Fruit fly (Drosophila melanogaster) whole organism, wandering third instar larva: ENCODE results near the gene Stat92E.

Source experiments
- Abd-B ChIP-seq: fragments of >200 bp; optimal IDR thresholded peaks from 2 replicates; lab custom pipeline; 2017; ENCODE audit warnings: missing biosample characterization, missing genetic modification characterization
- CG32264 ChIP-seq: fragments of 200-800 bp; sonication (Bioruptor generic); optimal IDR thresholded peaks from 2 replicates; lab custom pipeline; 2016; ENCODE audit warnings: missing biosample characterization, missing genetic modification characterization
- CG9705 ChIP-seq: fragments of 200-800 bp; sonication (Bioruptor generic); optimal IDR thresholded peaks from 2 replicates; lab custom pipeline; 2018; ENCODE audit warnings: missing biosample characterization, mild to moderate bottlenecking, missing genetic modification characterization
- CrebA ChIP-seq: fragments of 200-800 bp; sonication (Bioruptor generic); optimal IDR thresholded peaks from 2 replicates; lab custom pipeline; 2016; ENCODE audit warnings: missing biosample characterization, mild to moderate bottlenecking, missing genetic modification characterization, borderline replicate concordance
- Dfd ChIP-seq: fragments of >200 bp; optimal IDR thresholded peaks from 2 replicates; lab custom pipeline; 2017; ENCODE audit warnings: missing biosample characterization, missing genetic modification characterization
- GATAd ChIP-seq: sonication (Bioruptor generic); optimal IDR thresholded peaks from 2 replicates; lab custom pipeline; 2016; ENCODE audit warnings: missing biosample characterization, missing genetic modification characterization
- HLH106 ChIP-seq: fragments of 200-800 bp; optimal IDR thresholded peaks from 3 replicates; lab custom pipeline; 2019; ENCODE audit warnings: missing biosample characterization, mild to moderate bottlenecking, missing genetic modification characterization, moderate library complexity
- Hnf4 ChIP-seq: fragments of 200-800 bp; sonication (Bioruptor generic); optimal IDR thresholded peaks from 2 replicates; lab custom pipeline; 2016; ENCODE audit warnings: missing biosample characterization, mild to moderate bottlenecking, missing genetic modification characterization
- Hr78 ChIP-seq: fragments of >200 bp; optimal IDR thresholded peaks from 2 replicates; lab custom pipeline; 2017; ENCODE audit warnings: missing biosample characterization, missing genetic modification characterization
- Jra ChIP-seq: sonication (Bioruptor generic); optimal IDR thresholded peaks from 2 replicates; lab custom pipeline; 2016; ENCODE audit warnings: missing biosample characterization, missing genetic modification characterization
- Mio ChIP-seq: sonication (Bioruptor generic); optimal IDR thresholded peaks from 2 replicates; lab custom pipeline; 2016; ENCODE audit warnings: missing biosample characterization, missing genetic modification characterization
- Myc ChIP-seq: fragments of >200 bp; optimal IDR thresholded peaks from 2 replicates; lab custom pipeline; 2017
- N ChIP-seq: fragments of >200 bp; optimal IDR thresholded peaks from 2 replicates; lab custom pipeline; 2018; ENCODE audit warnings: missing biosample characterization, missing external identifiers, missing genetic modification characterization
- OdsH ChIP-seq: fragments of 200-800 bp; sonication (Bioruptor generic); optimal IDR thresholded peaks from 2 replicates; lab custom pipeline; 2016; ENCODE audit warnings: missing biosample characterization, mild to moderate bottlenecking, missing genetic modification characterization
- Rel ChIP-seq, 2 experiments: fragments of 200-800 bp; sonication (Bioruptor generic) in 1 of 2; optimal IDR thresholded peaks; 2 replicates in 1 of 2; 3 replicates in 1 of 2; lab custom pipeline; 2016 to 2019; ENCODE audit warnings: mild to moderate bottlenecking in 2 of 2, missing biosample characterization in 2 of 2, missing genetic modification characterization in 2 of 2, moderate library complexity in 1 of 2
- Sp1 ChIP-seq: fragments of 200-800 bp; sonication (Bioruptor generic); optimal IDR thresholded peaks from 3 replicates; lab custom pipeline; 2019; ENCODE audit warnings: missing biosample characterization, mild to moderate bottlenecking, missing genetic modification characterization, moderate library complexity
- Vsx2 ChIP-seq: fragments of 200-300, 225-300 bp; sonication (Bioruptor generic); optimal IDR thresholded peaks from 2 replicates; lab custom pipeline; 2018; ENCODE audit warnings: missing biosample characterization, missing genetic modification characterization; ENCODE audit not compliant: partially characterized antibody
- br ChIP-seq: fragments of 200-800 bp; sonication (Bioruptor generic); optimal IDR thresholded peaks from 2 replicates; lab custom pipeline; 2016; ENCODE audit warnings: missing biosample characterization, missing genetic modification characterization
- brk ChIP-seq: fragments of 200-800 bp; sonication (Bioruptor generic); optimal IDR thresholded peaks from 2 replicates; lab custom pipeline; 2016; ENCODE audit warnings: missing biosample characterization, mild to moderate bottlenecking, missing genetic modification characterization
- dl ChIP-seq, 2 experiments: fragments of 175-275, 200-275 bp in 1 of 2; fragments of 200-275 bp in 1 of 2; sonication (Bioruptor generic); optimal IDR thresholded peaks; lab custom pipeline; 2018; ENCODE audit warnings: mild to moderate bottlenecking in 2 of 2, missing biosample characterization in 2 of 2, missing genetic modification characterization in 2 of 2, moderate library complexity in 2 of 2; ENCODE audit not compliant: partially characterized antibody in 2 of 2, insufficient read depth in 1 of 2
- dmrt93B ChIP-seq: fragments of 200-800 bp; sonication (Bioruptor generic); optimal IDR thresholded peaks from 2 replicates; lab custom pipeline; 2018; ENCODE audit warnings: missing biosample characterization, mild to moderate bottlenecking, missing genetic modification characterization
- dsf ChIP-seq: sonication (Bioruptor generic); optimal IDR thresholded peaks from 2 replicates; lab custom pipeline; 2016; ENCODE audit warnings: missing biosample characterization, missing genetic modification characterization, borderline replicate concordance
- ey ChIP-seq: fragments of 200-800 bp; sonication (Bioruptor generic); optimal IDR thresholded peaks from 2 replicates; lab custom pipeline; 2016; ENCODE audit warnings: missing biosample characterization, missing genetic modification characterization
- foxo ChIP-seq, 2 experiments: fragments of 200-800 bp; sonication (Bioruptor generic); optimal IDR thresholded peaks; 2 replicates in 1 of 2; 3 replicates in 1 of 2; lab custom pipeline; 2016 to 2017; ENCODE audit warnings: missing biosample characterization in 2 of 2, missing genetic modification characterization in 2 of 2
- h ChIP-seq: fragments of 200-800 bp; sonication (Bioruptor generic); optimal IDR thresholded peaks from 3 replicates; lab custom pipeline; 2016; ENCODE audit warnings: missing biosample characterization, mild to moderate bottlenecking, missing genetic modification characterization
- jim ChIP-seq: fragments of 175-275, 200-325 bp; sonication (Bioruptor generic); optimal IDR thresholded peaks from 2 replicates; lab custom pipeline; 2016; ENCODE audit warnings: missing biosample characterization, mild to moderate bottlenecking, missing genetic modification characterization
- lola ChIP-seq: fragments of >200 bp; optimal IDR thresholded peaks from 2 replicates; lab custom pipeline; 2017; ENCODE audit warnings: missing biosample characterization, missing genetic modification characterization
- pan ChIP-seq: fragments of >200 bp; optimal IDR thresholded peaks from 2 replicates; lab custom pipeline; 2017
- psq ChIP-seq: fragments of 200-800 bp; sonication (Bioruptor generic); optimal IDR thresholded peaks from 3 replicates; lab custom pipeline; 2017; ENCODE audit warnings: missing biosample characterization, mild to moderate bottlenecking, missing genetic modification characterization, moderate library complexity
- rgr ChIP-seq: fragments of 200-800 bp; sonication (Bioruptor generic); optimal IDR thresholded peaks from 3 replicates; lab custom pipeline; 2016; ENCODE audit warnings: missing biosample characterization, mild to moderate bottlenecking, missing genetic modification characterization
- sage ChIP-seq: fragments of 200-800 bp; sonication (Bioruptor generic); optimal IDR thresholded peaks from 2 replicates; lab custom pipeline; 2016; ENCODE audit warnings: missing biosample characterization, mild to moderate bottlenecking, missing genetic modification characterization
- sv ChIP-seq: fragments of 200-800 bp; sonication (Bioruptor generic); optimal IDR thresholded peaks from 3 replicates; lab custom pipeline; 2016; ENCODE audit warnings: missing biosample characterization, missing genetic modification characterization
- tai ChIP-seq: sonication (Bioruptor generic); optimal IDR thresholded peaks from 2 replicates; lab custom pipeline; 2016; ENCODE audit warnings: missing biosample characterization, missing genetic modification characterization
- usp ChIP-seq: fragments of >200 bp; optimal IDR thresholded peaks from 2 replicates; lab custom pipeline; 2017; ENCODE audit warnings: missing biosample characterization, missing genetic modification characterization

Gene Stat92E

dm6 chr3R:20512368-20512767 is 39.7 kb downstream of the Stat92E start, which contains the start of gene MFS9:
Gene MFS9, minus strand, starts transcription at chr3R:20512468.
- TF ChIP-seq CG9705 = no peak
- TF ChIP-seq sv = no peak
- no peak for TF ChIP-seq usp (GFP tag; lab: Kevin White, UChicago)
- no peak for TF ChIP-seq N (GFP tag; lab: Kevin White, UChicago)
- no peak for TF ChIP-seq ey (GFP tag; lab: Kevin White, UChicago)
- no peak for TF ChIP-seq psq
- TF ChIP-seq dsf = no peak
- no peak for TF ChIP-seq br (GFP tag; lab: Kevin White, UChicago)
- TF ChIP-seq tai = no peak
- no peak for TF ChIP-seq Mio
- no peak for TF ChIP-seq lola
- no peak for TF ChIP-seq sage (GFP tag; lab: Kevin White, UChicago)
- TF ChIP-seq OdsH (GFP tag; lab: Kevin White, UChicago) = no peak
- TF ChIP-seq rgr (GFP tag; lab: Kevin White, UChicago) = no peak
- TF ChIP-seq CrebA = no peak
- TF ChIP-seq Dfd (GFP tag; lab: Kevin White, UChicago) = no peak
- no peak for TF ChIP-seq HLH106 (tag; lab: Kevin White, UChicago)

DNA sequence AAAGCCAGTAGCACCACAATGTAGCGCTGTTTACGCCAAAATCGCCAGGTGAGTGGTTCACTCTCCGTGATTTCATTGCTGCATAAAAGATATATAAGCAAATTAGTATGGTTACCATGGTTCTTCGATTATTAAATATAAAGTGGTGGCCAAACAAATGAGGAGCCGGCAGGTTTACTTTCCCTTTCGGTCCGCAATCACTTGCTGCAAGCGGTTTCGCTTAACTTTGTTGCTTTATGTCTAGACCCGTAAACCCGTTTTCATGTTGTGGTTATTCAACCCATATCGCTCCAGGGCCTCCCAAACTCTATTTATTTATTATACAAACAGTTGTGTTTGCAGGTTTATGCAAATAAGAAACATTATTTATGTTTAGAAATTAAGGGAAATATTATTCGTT is 42.7 kb downstream of the Stat92E start:
- TF ChIP-seq brk (GFP tag; lab: Kevin White, UChicago) (no peak), HLH106 (tag; lab: Kevin White, UChicago) (no peak), usp (GFP tag; lab: Kevin White, UChicago) (no peak), CG9705 (no peak), CG32264 (GFP tag; lab: Kevin White, UChicago) (no peak), rgr (GFP tag; lab: Kevin White, UChicago) (no peak), Mio (no peak), Jra (GFP tag; lab: Kevin White, UChicago) (no peak), br (GFP tag; lab: Kevin White, UChicago) (no peak), dsf (no peak), GATAd (GFP tag; lab: Kevin White, UChicago) (no peak), Abd-B (GFP tag; lab: Kevin White, UChicago) (no peak), CrebA (no peak), tai (no peak), sage (GFP tag; lab: Kevin White, UChicago) (no peak), ey (GFP tag; lab: Kevin White, UChicago) (no peak), sv (no peak)

dm6 chr3R:20504488-20504887 is 47.6 kb downstream of the Stat92E start, which contains the start of gene Or92a:
Gene Or92a, plus strand, starts transcription at chr3R:20504788.
- TF ChIP-seq Vsx2 (GFP tag; lab: Kevin White, UChicago) (no peak), sage (GFP tag; lab: Kevin White, UChicago) (no peak), CG32264 (GFP tag; lab: Kevin White, UChicago) (no peak), foxo (GFP tag; optimal IDR thresholded peaks at IDR 0.05; lab: Kevin White, UChicago) (no peak), Hnf4 (GFP tag; lab: Kevin White, UChicago) (no peak), Hr78 (GFP tag; lab: Kevin White, UChicago) (no peak), Dfd (GFP tag; lab: Kevin White, UChicago) (no peak), Rel (GFP tag; optimal IDR thresholded peaks at IDR 0.05; lab: Kevin White, UChicago) (no peak), Rel (tag; optimal IDR thresholded peaks at IDR 0.05; lab: Kevin White, UChicago) (no peak), Mio (no peak), sv (no peak), lola (no peak), OdsH (GFP tag; lab: Kevin White, UChicago) (no peak), CG9705 (no peak), h (GFP tag; lab: Kevin White, UChicago) (no peak), ey (GFP tag; lab: Kevin White, UChicago) (no peak), Abd-B (GFP tag; lab: Kevin White, UChicago) (no peak), jim (no peak), Myc (lab: Kevin White, UChicago) (no peak), dsf (no peak), N (GFP tag; lab: Kevin White, UChicago) (no peak)
- TF ChIP-seq, all 38 proteins: peak for 0

DNA sequence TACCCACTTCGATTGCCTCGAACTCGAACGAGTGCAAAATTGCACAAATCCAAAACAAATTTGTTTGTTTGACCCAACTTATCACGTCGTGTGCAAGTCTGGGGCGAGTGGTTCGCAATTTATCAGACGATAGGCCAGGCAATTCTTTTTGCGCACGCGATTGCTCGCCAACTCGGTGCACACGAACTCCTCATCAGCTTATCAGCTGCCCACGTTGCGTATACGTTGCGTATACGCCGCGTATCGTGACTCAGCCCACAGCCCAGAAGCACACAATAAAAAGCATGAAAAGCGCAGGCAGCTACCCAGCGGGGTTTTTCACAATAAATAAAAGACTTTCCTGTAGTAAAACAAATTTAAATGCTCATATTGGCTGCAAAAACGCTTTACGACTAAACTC is 48.5 kb downstream of the Stat92E start, which contains the start of gene MtnB:
TSS of gene MtnB (minus strand) at position 101 of the 400 bp plus-strand sequence.
- TF ChIP-seq h (GFP tag; lab: Kevin White, UChicago) = no peak
- no peak for TF ChIP-seq Sp1 (GFP tag; lab: Kevin White, UChicago)
- no peak for TF ChIP-seq sv
- TF ChIP-seq lola = no peak
- no peak for TF ChIP-seq Hr78 (GFP tag; lab: Kevin White, UChicago)
- TF ChIP-seq pan (lab: Kevin White, UChicago) = no peak
- TF ChIP-seq dmrt93B (GFP tag; lab: Kevin White, UChicago) = no peak
- no peak for TF ChIP-seq dl (GFP tag; optimal IDR thresholded peaks at IDR 0.05; lab: Kevin White, UChicago; ENCODE audit: insufficient read depth in 1 of 2, partially characterized antibody in 2 of 2)
- no peak for TF ChIP-seq CrebA
- no peak for TF ChIP-seq rgr (GFP tag; lab: Kevin White, UChicago)
- no peak for TF ChIP-seq N (GFP tag; lab: Kevin White, UChicago)
- no peak for TF ChIP-seq usp (GFP tag; lab: Kevin White, UChicago)
- TF ChIP-seq, all 38 proteins: peak for 0
